Fruit fly (Drosophila melanogaster): ENCODE measurements around the gene Ctr9.

DNA sequence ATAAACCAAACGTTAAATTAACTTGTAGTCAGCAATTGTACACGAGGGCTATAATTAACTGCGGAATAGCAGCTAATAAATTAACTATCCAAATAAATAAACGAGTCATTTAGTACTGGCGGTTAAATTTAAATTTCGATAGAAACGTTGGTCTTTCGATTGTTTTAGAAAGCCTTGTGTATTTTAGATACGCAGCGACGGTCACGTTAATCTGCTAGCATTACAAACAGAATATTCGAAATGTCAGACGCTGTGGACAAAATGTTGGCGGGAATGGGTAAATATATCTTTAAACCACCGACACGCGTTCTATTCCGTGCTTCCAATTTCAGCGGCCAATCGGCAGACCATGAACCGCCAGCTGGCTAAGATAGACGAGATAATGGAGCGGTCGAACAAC is 24.5 kb downstream of the Ctr9 start, which contains the start of gene msd1:
- TF ChIP-seq CG7045 (GFP tag; optimal IDR thresholded peaks at IDR 0.05) (no peak), cic (GFP tag; optimal IDR thresholded peaks at IDR 0.05) (no peak), cnc (optimal IDR thresholded peaks at IDR 0.05) (no peak), pad (GFP tag; optimal IDR thresholded peaks at IDR 0.05) (no peak), Clk (GFP tag; optimal IDR thresholded peaks at IDR 0.05) (no peak), bab1 (GFP tag; optimal IDR thresholded peaks at IDR 0.05) (no peak), CG12768 (GFP tag; optimal IDR thresholded peaks at IDR 0.05) (no peak), kay (GFP tag; ENCODE audit: borderline replicate concordance) (no peak), ovo (GFP tag; optimal IDR thresholded peaks at IDR 0.05) (no peak), CG33017 (tag; optimal IDR thresholded peaks at IDR 0.05) (no peak), Mnt (GFP tag; optimal IDR thresholded peaks at IDR 0.05) (no peak), CG7101 (tag; optimal IDR thresholded peaks at IDR 0.05) (no peak)

Measured in whole organism, adult.